Comparison of ENCODE assay signal across 5 fruit fly cellular contexts in the genomic region with DNA sequence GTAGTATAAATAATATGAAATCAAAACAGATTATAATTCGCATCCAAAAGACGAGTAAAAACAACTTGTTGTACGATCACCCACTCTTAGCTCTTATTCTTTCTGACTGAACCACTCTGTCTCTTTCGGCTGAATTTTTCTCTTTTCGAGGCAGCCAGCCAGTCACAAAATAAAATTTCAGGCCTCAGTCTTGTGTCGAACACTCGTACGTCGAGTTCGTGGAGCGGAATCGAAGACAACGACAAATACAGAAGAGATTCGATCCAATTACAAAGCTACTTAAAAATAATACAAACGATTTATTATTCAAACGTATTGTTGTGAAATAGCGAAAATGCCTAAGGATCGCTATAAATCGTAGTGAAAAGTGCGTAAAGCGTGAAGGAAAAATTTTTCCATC.
TF ChIP-seq lines count a peak whose summit lies in the region.

No protein-coding gene starts in this region.

- TF ChIP-seq CTCF in whole organism, embryonic (GFP tag; optimal IDR thresholded peaks at IDR 0.05; lab: Kevin White, UChicago) = no peak

TF ChIP-seq in whole organism, adult, 20 proteins besides CTCF, POLR2A, EP300 and RAD21:
- TF ChIP-seq ovo (GFP tag; optimal IDR thresholded peaks at IDR 0.05; lab: Kevin White, UChicago) (no peak), tj (GFP tag; optimal IDR thresholded peaks at IDR 0.05; lab: Kevin White, UChicago) (no peak), kay (GFP tag; lab: Kevin White, UChicago; ENCODE audit: borderline replicate concordance) (peak; percentile 54), bab1 (GFP tag; optimal IDR thresholded peaks at IDR 0.05; lab: Kevin White, UChicago) (peak; percentile 32)

TF ChIP-seq in whole organism, embryonic, 481 proteins besides CTCF, POLR2A, EP300 and RAD21 (continues in another document):
- TF ChIP-seq Ptx1 (GFP tag; IDR thresholded peaks at IDR 0.05; lab: Robert Waterston, UW) = no peak
- peak; percentile 96 for TF ChIP-seq CG3163 (GFP tag; optimal IDR thresholded peaks at IDR 0.05; lab: Kevin White, UChicago)
- peak; percentile 47 for TF ChIP-seq CG17385 (GFP tag; optimal IDR thresholded peaks at IDR 0.05; lab: Kevin White, UChicago)
- no peak for TF ChIP-seq aop (GFP tag; IDR thresholded peaks at IDR 0.05; lab: Robert Waterston, UW)
- TF ChIP-seq so (GFP tag; IDR thresholded peaks at IDR 0.05; lab: Robert Waterston, UW) = peak; percentile 42; the same call in 1 of the 3 replicates
- TF ChIP-seq grau (tag; optimal IDR thresholded peaks at IDR 0.05; lab: Kevin White, UChicago) = peak; percentile 10
- no peak for TF ChIP-seq CG10462 (GFP tag; optimal IDR thresholded peaks at IDR 0.05; lab: Kevin White, UChicago)
- TF ChIP-seq pan (optimal IDR thresholded peaks at IDR 0.05; lab: Kevin White, UChicago) = no peak
- TF ChIP-seq pan (GFP tag; optimal IDR thresholded peaks at IDR 0.05 in 1 of 2, IDR thresholded peaks at IDR 0.05 in 1 of 2) = no peak
- TF ChIP-seq CG11723 (GFP tag; optimal IDR thresholded peaks at IDR 0.05; lab: Kevin White, UChicago) = no peak
- TF ChIP-seq CG2712 (tag; optimal IDR thresholded peaks at IDR 0.05; lab: Kevin White, UChicago) = no peak
- peak; percentile 17 for TF ChIP-seq CG2120 (GFP tag; optimal IDR thresholded peaks at IDR 0.05; lab: Kevin White, UChicago)
- no peak for TF ChIP-seq pzg (GFP tag; optimal IDR thresholded peaks at IDR 0.05; lab: Kevin White, UChicago)
- no peak for TF ChIP-seq Aef1 (GFP tag; IDR thresholded peaks at IDR 0.05; lab: Robert Waterston, UW)
- TF ChIP-seq chinmo (GFP tag; IDR thresholded peaks at IDR 0.05; lab: Robert Waterston, UW; ENCODE audit: partially characterized antibody) = peak; percentile 88; the same call in 2 of the 4 replicates
- TF ChIP-seq abd-A (tag; optimal IDR thresholded peaks at IDR 0.05; lab: Kevin White, UChicago) = peak; percentile 13
- no peak for TF ChIP-seq yki (optimal IDR thresholded peaks at IDR 0.05; lab: Kevin White, UChicago)
- no peak for TF ChIP-seq Rx (GFP tag; IDR thresholded peaks at IDR 0.05; lab: Robert Waterston, UW)
- TF ChIP-seq gsb (GFP tag; IDR thresholded peaks at IDR 0.05; lab: Robert Waterston, UW) = no peak
- peak; percentile 86; the same call in 1 of the 3 replicates for TF ChIP-seq CG2199 (GFP tag; IDR thresholded peaks at IDR 0.05; lab: Robert Waterston, UW)

TF ChIP-seq in whole organism, prepupa, 60 proteins besides CTCF, POLR2A, EP300 and RAD21 (continues in another document):
- TF ChIP-seq Hr39 (GFP tag; optimal IDR thresholded peaks at IDR 0.05; lab: Kevin White, UChicago) (no peak), spab (GFP tag; optimal IDR thresholded peaks at IDR 0.05; lab: Kevin White, UChicago) (no peak), CG8319 (GFP tag; optimal IDR thresholded peaks at IDR 0.05; lab: Kevin White, UChicago) (no peak), acj6 (GFP tag; optimal IDR thresholded peaks at IDR 0.05; lab: Kevin White, UChicago) (no peak), CG6854 (GFP tag; optimal IDR thresholded peaks at IDR 0.05; lab: Kevin White, UChicago) (peak; percentile 42), Gug (GFP tag; IDR thresholded peaks at IDR 0.05; lab: Robert Waterston, UW) (no peak), CG15336 (GFP tag; IDR thresholded peaks at IDR 0.05; lab: Robert Waterston, UW) (peak; percentile 67; the same call in 1 of the 2 replicates), CG11294 (GFP tag; IDR thresholded peaks at IDR 0.05; lab: Robert Waterston, UW) (no peak), dsx (GFP tag; optimal IDR thresholded peaks at IDR 0.05; lab: Kevin White, UChicago; ENCODE audit: poor library complexity, severe bottlenecking) (peak; percentile 9), achi (GFP tag; optimal IDR thresholded peaks at IDR 0.05; lab: Kevin White, UChicago) (no peak), CG10631 (GFP tag; optimal IDR thresholded peaks at IDR 0.05; lab: Kevin White, UChicago) (no peak), CG10669 (GFP tag; optimal IDR thresholded peaks at IDR 0.05; lab: Kevin White, UChicago) (no peak), CG6808 (GFP tag; optimal IDR thresholded peaks at IDR 0.05; lab: Kevin White, UChicago) (no peak), CG6792 (GFP tag; optimal IDR thresholded peaks at IDR 0.05; lab: Kevin White, UChicago) (no peak), salr (GFP tag; optimal IDR thresholded peaks at IDR 0.05; lab: Kevin White, UChicago) (no peak), vri (GFP tag; optimal IDR thresholded peaks at IDR 0.05; lab: Kevin White, UChicago) (peak; percentile 57), CG1621 (tag; optimal IDR thresholded peaks at IDR 0.05; lab: Kevin White, UChicago) (no peak), fd85E (GFP tag; optimal IDR thresholded peaks at IDR 0.05; lab: Kevin White, UChicago) (no peak), Sox15 (GFP tag; optimal IDR thresholded peaks at IDR 0.05; lab: Kevin White, UChicago) (no peak), Eip75B (GFP tag; optimal IDR thresholded peaks at IDR 0.05; lab: Kevin White, UChicago) (peak; percentile 30), CG9139 (GFP tag; optimal IDR thresholded peaks at IDR 0.05; lab: Kevin White, UChicago) (peak; percentile 3), CG6276 (GFP tag; optimal IDR thresholded peaks at IDR 0.05; lab: Kevin White, UChicago) (peak; percentile 9)

TF ChIP-seq in whole organism, pupa, 21 proteins besides CTCF, POLR2A, EP300 and RAD21:
- TF ChIP-seq fd96Ca (GFP tag; IDR thresholded peaks at IDR 0.05; lab: Robert Waterston, UW) (no peak), rn (GFP tag; IDR thresholded peaks at IDR 0.05; lab: Robert Waterston, UW) (no peak), D1 (tag; optimal IDR thresholded peaks at IDR 0.05; lab: Kevin White, UChicago) (peak; percentile 12), Snoo (tag; optimal IDR thresholded peaks at IDR 0.05; lab: Kevin White, UChicago) (peak; percentile 12), EcR (GFP tag; optimal IDR thresholded peaks at IDR 0.05; lab: Kevin White, UChicago) (peak; percentile 35), Pif1A (GFP tag; optimal IDR thresholded peaks at IDR 0.05; lab: Kevin White, UChicago) (peak; percentile 5), Ets98B (GFP tag; IDR thresholded peaks at IDR 0.05; lab: Robert Waterston, UW) (peak; percentile 51; the same call in 1 of the 2 replicates), CG12605 (GFP tag; IDR thresholded peaks at IDR 0.05; lab: Robert Waterston, UW) (peak; percentile 40), CG4496 (GFP tag; IDR thresholded peaks at IDR 0.05; lab: Robert Waterston, UW) (peak; percentile 64; the same call in 2 of the 3 replicates), CG8301 (tag; optimal IDR thresholded peaks at IDR 0.05; lab: Kevin White, UChicago) (peak; percentile 20), Pif1B (GFP tag; optimal IDR thresholded peaks at IDR 0.05; lab: Kevin White, UChicago) (peak; percentile 39), CG9948 (tag; optimal IDR thresholded peaks at IDR 0.05; lab: Kevin White, UChicago) (no peak), CG32121 (GFP tag; IDR thresholded peaks at IDR 0.05; lab: Robert Waterston, UW) (0 out of 2 replicates have a peak, but pooled peaks have one; percentile 20)

TF ChIP-seq in whole organism, wandering third instar larva, 38 proteins besides CTCF, POLR2A, EP300 and RAD21:
- no peak for TF ChIP-seq usp (GFP tag; optimal IDR thresholded peaks at IDR 0.05; lab: Kevin White, UChicago)
- no peak for TF ChIP-seq Jra (GFP tag; optimal IDR thresholded peaks at IDR 0.05; lab: Kevin White, UChicago)
- TF ChIP-seq foxo (GFP tag; optimal IDR thresholded peaks at IDR 0.05; lab: Kevin White, UChicago) = no peak
- TF ChIP-seq Mio (GFP tag; optimal IDR thresholded peaks at IDR 0.05; lab: Kevin White, UChicago) = no peak
- peak; percentile 45 for TF ChIP-seq Hnf4 (GFP tag; optimal IDR thresholded peaks at IDR 0.05; lab: Kevin White, UChicago)
- TF ChIP-seq rgr (GFP tag; optimal IDR thresholded peaks at IDR 0.05; lab: Kevin White, UChicago) = peak; percentile 38
- peak; percentile 66 for TF ChIP-seq Vsx2 (GFP tag; optimal IDR thresholded peaks at IDR 0.05; lab: Kevin White, UChicago; ENCODE audit: partially characterized antibody)
- TF ChIP-seq dmrt93B (GFP tag; optimal IDR thresholded peaks at IDR 0.05; lab: Kevin White, UChicago) = no peak
- peak; percentile 25 for TF ChIP-seq sage (GFP tag; optimal IDR thresholded peaks at IDR 0.05; lab: Kevin White, UChicago)
- TF ChIP-seq HLH106 (tag; optimal IDR thresholded peaks at IDR 0.05; lab: Kevin White, UChicago) = no peak
- peak; percentile 79 for TF ChIP-seq Dif (GFP tag; optimal IDR thresholded peaks at IDR 0.05; lab: Kevin White, UChicago; ENCODE audit: partially characterized antibody)
- peak; percentile 64 for TF ChIP-seq Hr83 (GFP tag; optimal IDR thresholded peaks at IDR 0.05; lab: Kevin White, UChicago; ENCODE audit: poor library complexity, severe bottlenecking)
- TF ChIP-seq pan (optimal IDR thresholded peaks at IDR 0.05; lab: Kevin White, UChicago) = no peak
- no peak for TF ChIP-seq lola (GFP tag; optimal IDR thresholded peaks at IDR 0.05; lab: Kevin White, UChicago)
- TF ChIP-seq CrebA (GFP tag; optimal IDR thresholded peaks at IDR 0.05; lab: Kevin White, UChicago; ENCODE audit: borderline replicate concordance) = no peak
- no peak for TF ChIP-seq Abd-B (GFP tag; optimal IDR thresholded peaks at IDR 0.05; lab: Kevin White, UChicago)
- TF ChIP-seq woc (GFP tag; optimal IDR thresholded peaks at IDR 0.05; lab: Kevin White, UChicago) = no peak
- TF ChIP-seq Hr78 (GFP tag; optimal IDR thresholded peaks at IDR 0.05; lab: Kevin White, UChicago) = no peak
- peak; percentile 37 for TF ChIP-seq Sp1 (GFP tag; optimal IDR thresholded peaks at IDR 0.05; lab: Kevin White, UChicago)
- peak; percentile 2 for TF ChIP-seq br (GFP tag; optimal IDR thresholded peaks at IDR 0.05; lab: Kevin White, UChicago)
- peak; percentile 23 for TF ChIP-seq h (GFP tag; optimal IDR thresholded peaks at IDR 0.05; lab: Kevin White, UChicago)
- TF ChIP-seq Rel (GFP tag; optimal IDR thresholded peaks at IDR 0.05; lab: Kevin White, UChicago) = no peak
- TF ChIP-seq Rel (tag; optimal IDR thresholded peaks at IDR 0.05; lab: Kevin White, UChicago) = peak; percentile 63
- TF ChIP-seq dl (GFP tag; optimal IDR thresholded peaks at IDR 0.05; lab: Kevin White, UChicago; ENCODE audit: insufficient read depth in 1 of 2, partially characterized antibody in 2 of 2) = peak; percentile 66
